Fruit fly (Drosophila melanogaster) Kc167 (cell line): ENCODE measurements around the gene Cpr76Bb.

ENCODE experiments used
- Myc ChIP-seq: fragments of >200 bp; optimal IDR thresholded peaks from 2 replicates; lab custom pipeline; 2017; ENCODE audit warnings: missing external identifiers
- Sin3A ChIP-seq: fragments of >200 bp; optimal IDR thresholded peaks from 2 replicates; lab custom pipeline; 2018; ENCODE audit warnings: missing external identifiers
- h ChIP-seq: fragments of >200 bp; optimal IDR thresholded peaks from 3 replicates; lab custom pipeline; 2018; ENCODE audit warnings: missing external identifiers
- insv ChIP-seq: fragments of >200 bp; optimal IDR thresholded peaks from 3 replicates; lab custom pipeline; 2018; ENCODE audit warnings: missing external identifiers
- ttk ChIP-seq: sonication (Bioruptor generic); optimal IDR thresholded peaks from 2 replicates; lab custom pipeline; 2017; ENCODE audit warnings: missing external identifiers

DNA sequence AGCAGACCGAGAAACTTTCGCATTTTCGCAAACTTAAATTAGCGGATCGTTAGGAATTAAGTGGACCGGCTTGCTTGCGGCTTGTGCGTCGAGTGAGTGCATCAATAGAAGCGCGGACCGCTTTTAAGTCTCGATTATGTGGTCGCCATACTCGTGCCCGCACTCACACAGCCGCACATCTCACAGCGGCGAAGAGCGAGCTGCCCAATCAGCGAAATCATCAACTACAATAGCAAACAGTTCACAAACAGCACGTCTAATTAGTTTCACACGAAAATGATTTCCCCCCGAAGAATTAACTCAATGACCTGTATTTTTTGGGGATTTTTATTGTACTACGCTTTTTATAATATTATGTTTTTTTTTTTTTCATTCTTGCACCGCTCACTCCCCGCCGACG lies 18.8 kb upstream of the Cpr76Bb start, which contains the start of gene CG9451:
- TF ChIP-seq ttk (lab: Kevin White, UChicago): no peak
- TF ChIP-seq insv (lab: Kevin White, UChicago): no peak
- no peak for TF ChIP-seq Sin3A (lab: Kevin White, UChicago)
- TF ChIP-seq Myc (lab: Kevin White, UChicago): no peak
- TF ChIP-seq h (lab: Kevin White, UChicago): no peak
